Fruit fly (Drosophila melanogaster) whole organism, embryonic: ENCODE data around the gene Pak.

Source experiments
- CG16813 ChIP-seq: fragments of 200-800 bp; sonication (Bioruptor generic); IDR thresholded peaks from 3 replicates; pipeline ENCODE4 v1.3.6; 2022; ENCODE audit warnings: missing biosample characterization, missing genetic modification characterization; ENCODE audit not compliant: partially characterized antibody
- CG31224 ChIP-seq: fragments of 200-800 bp; sonication (Bioruptor generic); IDR thresholded peaks from 2 replicates; pipeline ENCODE4 v1.3.6; 2022; ENCODE audit warnings: missing biosample characterization, missing genetic modification characterization
- CG9727 ChIP-seq: fragments of 200-800 bp; sonication (Bioruptor generic); optimal IDR thresholded peaks from 3 replicates; lab custom pipeline; 2017; ENCODE audit warnings: missing biosample characterization, mild to moderate bottlenecking, missing genetic modification characterization
- CHES-1-like ChIP-seq: fragments of 200-800 bp; sonication (Bioruptor generic); optimal IDR thresholded peaks from 2 replicates; lab custom pipeline; 2016; ENCODE audit warnings: missing biosample characterization, missing genetic modification characterization
- kay ChIP-seq: fragments of 200-800 bp; sonication (Bioruptor generic); optimal IDR thresholded peaks from 2 replicates; lab custom pipeline; 2016; ENCODE audit warnings: missing biosample characterization, missing genetic modification characterization
- repo ChIP-seq: fragments of 200-800 bp; sonication (Bioruptor generic); optimal IDR thresholded peaks from 2 replicates; lab custom pipeline; 2016; ENCODE audit warnings: missing biosample characterization, missing genetic modification characterization

dm6 chr3R:6351181-6351580 is 485 bp downstream of the Pak start:
- no peak for TF ChIP-seq kay (GFP tag; lab: Kevin White, UChicago)
- no peak for TF ChIP-seq CG16813 (GFP tag; lab: Robert Waterston, UW)
- no peak for TF ChIP-seq CHES-1-like (GFP tag; lab: Kevin White, UChicago)
- TF ChIP-seq CG31224 (GFP tag; lab: Robert Waterston, UW) = no peak
- no peak for TF ChIP-seq CG9727 (GFP tag; lab: Kevin White, UChicago)
- no peak for TF ChIP-seq repo
